Fruit fly (Drosophila melanogaster) whole organism: Measurements from ENCODE around the gene CG31482.

Source experiments
- CG8478 ChIP-seq: fragments of >200 bp; optimal IDR thresholded peaks from 2 replicates; lab custom pipeline; 2018; ENCODE audit warnings: inconsistent platforms
- EcR ChIP-seq, 2 experiments: fragments of >200 bp; optimal IDR thresholded peaks; 2 replicates each; lab custom pipeline; 2017; ENCODE audit warnings: missing biosample characterization in 2 of 2, missing genetic modification characterization in 2 of 2, missing genetic modification reagents in 2 of 2
- pan ChIP-seq: fragments of >200 bp; optimal IDR thresholded peaks from 2 replicates; lab custom pipeline; 2017
- psq ChIP-seq: fragments of >200 bp; optimal IDR thresholded peaks from 2 replicates; lab custom pipeline; 2017
- usp ChIP-seq: fragments of >200 bp; optimal IDR thresholded peaks from 2 replicates; lab custom pipeline; 2017; ENCODE audit warnings: missing biosample characterization, missing genetic modification characterization, mixed read lengths

DNA sequence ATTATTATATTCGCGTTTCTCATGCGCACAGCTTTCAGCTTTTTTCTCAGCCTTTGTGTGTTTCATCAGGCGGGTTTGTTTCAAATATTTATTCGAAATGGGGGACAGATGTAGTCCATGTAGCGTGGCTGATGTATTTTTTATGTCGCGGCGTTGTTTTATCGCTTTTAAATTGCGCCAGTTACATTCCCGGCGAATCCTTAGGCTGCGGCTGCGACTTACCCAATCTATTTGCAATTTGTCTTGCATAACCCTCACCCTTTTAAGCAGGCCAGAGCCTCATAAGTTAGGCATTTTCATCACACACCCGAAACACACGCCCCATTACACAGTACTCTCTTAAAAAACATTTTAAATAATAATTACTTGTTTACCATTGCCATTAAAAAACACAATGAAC lies 28.8 kb downstream of the CG31482 start, which contains the start of gene sunz:
- no peak for TF ChIP-seq CG8478 (lab: Kevin White, UChicago)
- no peak for TF ChIP-seq pan (lab: Kevin White, UChicago)
- no peak for TF ChIP-seq psq
- no peak for TF ChIP-seq usp (GFP tag; lab: Kevin White, UChicago)
- TF ChIP-seq EcR (GFP tag; optimal IDR thresholded peaks at IDR 0.05; lab: Kevin White, UChicago): no peak
